Worm (Caenorhabditis elegans) whole organism, L2 larva: ENCODE data around the gene fbxa-6.

Experiments
- ZK546.5 ChIP-seq: sonication (generic microtip); optimal IDR thresholded peaks from 2 replicates; lab custom pipeline; 2017; ENCODE audit warnings: missing biosample characterization, missing genetic modification characterization
- fos-1 ChIP-seq: fragments of 150-350 bp; optimal IDR thresholded peaks from 2 replicates; lab custom pipeline; 2014; ENCODE audit warnings: missing biosample characterization, missing genetic modification characterization
- nhr-10 ChIP-seq: sonication (generic microtip); optimal IDR thresholded peaks from 2 replicates; lab custom pipeline; 2017; ENCODE audit warnings: missing biosample characterization, missing genetic modification characterization
- nhr-237 ChIP-seq: fragments of 150-350 bp; optimal IDR thresholded peaks from 2 replicates; lab custom pipeline; 2014; ENCODE audit warnings: missing biosample characterization, missing genetic modification characterization
- ztf-11 ChIP-seq: sonication (generic microtip); optimal IDR thresholded peaks from 2 replicates; lab custom pipeline; 2017; ENCODE audit warnings: missing biosample characterization, missing genetic modification characterization
- ztf-4 ChIP-seq: fragments of 150-350 bp; optimal IDR thresholded peaks from 2 replicates; lab custom pipeline; 2014; ENCODE audit warnings: missing biosample characterization, missing genetic modification characterization

DNA sequence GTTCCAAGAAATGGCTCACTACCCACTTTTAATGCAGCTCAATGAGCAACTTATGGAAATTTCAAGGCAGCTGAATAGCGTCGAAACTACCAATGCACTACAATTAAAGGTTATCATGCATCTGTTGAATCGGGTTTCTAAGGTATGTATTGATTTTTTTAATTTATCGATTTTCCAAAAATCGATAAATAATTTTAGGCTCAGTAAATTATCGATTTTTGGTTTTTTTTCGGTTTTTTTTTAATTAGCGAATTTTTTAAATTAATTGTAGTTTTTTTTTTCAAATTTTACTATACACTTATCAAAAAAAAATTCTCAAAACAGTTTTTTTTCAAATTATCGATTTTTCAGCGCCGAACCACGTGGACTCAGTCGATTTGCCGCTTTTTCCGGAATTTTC, 13.9 kb upstream of the fbxa-6 start:
- TF ChIP-seq nhr-237 (tag; lab: Kevin White, UChicago): no peak
- TF ChIP-seq ztf-4 (tag; lab: Kevin White, UChicago): no peak
- TF ChIP-seq fos-1: no peak
- no peak for TF ChIP-seq nhr-10 (tag; lab: Kevin White, UChicago)
- TF ChIP-seq ztf-11: no peak
- TF ChIP-seq ZK546.5 (tag; lab: Kevin White, UChicago): no peak
